Fruit fly (Drosophila melanogaster) whole organism, embryonic: ENCODE measurements around the gene CG7483.

Source experiments
- ATbp ChIP-seq: fragments of 200-800 bp; sonication (Bioruptor generic); optimal IDR thresholded peaks from 2 replicates; lab custom pipeline; 2017; ENCODE audit warnings: missing biosample characterization, mild to moderate bottlenecking, missing genetic modification characterization, missing genetic modification reagents
- CG10543 ChIP-seq: fragments of 200-800 bp; sonication (Bioruptor generic); optimal IDR thresholded peaks from 3 replicates; lab custom pipeline; 2017; ENCODE audit warnings: missing biosample characterization, mild to moderate bottlenecking, missing genetic modification characterization, moderate library complexity
- CG10959 ChIP-seq: fragments of 200-800 bp; sonication (Bioruptor generic); IDR thresholded peaks from 2 replicates; pipeline ENCODE4 v1.3.6; 2022; ENCODE audit warnings: missing biosample characterization, missing genetic modification characterization
- CG11247 ChIP-seq: fragments of 200-800 bp; sonication (Bioruptor generic); IDR thresholded peaks from 2 replicates; pipeline ENCODE4 v1.3.6; 2022; ENCODE audit warnings: missing biosample characterization, missing genetic modification characterization
- CG13123 ChIP-seq: fragments of 200-800 bp; sonication (Bioruptor generic); optimal IDR thresholded peaks from 2 replicates; lab custom pipeline; 2016; ENCODE audit warnings: missing biosample characterization, missing genetic modification characterization
- CG13624 ChIP-seq: fragments of 200-800 bp; sonication (Bioruptor generic); optimal IDR thresholded peaks from 2 replicates; lab custom pipeline; 2016; ENCODE audit warnings: missing biosample characterization, missing genetic modification characterization
- CG15269 ChIP-seq: fragments of 200-800 bp; sonication (Bioruptor generic); optimal IDR thresholded peaks from 2 replicates; lab custom pipeline; 2018; ENCODE audit warnings: missing biosample characterization, mild to moderate bottlenecking, missing genetic modification characterization, moderate library complexity
- CG1603 ChIP-seq: fragments of 200-800 bp; sonication (Bioruptor generic); optimal IDR thresholded peaks from 2 replicates; lab custom pipeline; 2019; ENCODE audit warnings: missing biosample characterization, mild to moderate bottlenecking, missing genetic modification characterization, moderate library complexity
- CG1647 ChIP-seq: fragments of 200-800 bp; sonication (Bioruptor generic); optimal IDR thresholded peaks from 3 replicates; lab custom pipeline; 2016; ENCODE audit warnings: missing biosample characterization, missing genetic modification characterization
- CG16863 ChIP-seq: fragments of 200-800 bp; sonication (Bioruptor generic); optimal IDR thresholded peaks from 3 replicates; lab custom pipeline; 2016; ENCODE audit warnings: missing biosample characterization, missing genetic modification characterization
- CG18011 ChIP-seq: fragments of 200-800 bp; sonication (Bioruptor generic); optimal IDR thresholded peaks from 2 replicates; lab custom pipeline; 2017; ENCODE audit warnings: missing biosample characterization, missing genetic modification characterization, mild to moderate bottlenecking, moderate library complexity, missing genotype
- CG2678 ChIP-seq: fragments of 200-800 bp; sonication (Bioruptor generic); optimal IDR thresholded peaks from 3 replicates; lab custom pipeline; 2019; ENCODE audit warnings: missing biosample characterization, mild to moderate bottlenecking, missing genetic modification characterization, moderate library complexity
- CG34376 ChIP-seq: fragments of 200-800 bp; sonication (Bioruptor generic); optimal IDR thresholded peaks from 2 replicates; lab custom pipeline; 2018; ENCODE audit warnings: missing biosample characterization, mild to moderate bottlenecking, missing genetic modification characterization
- CG3726 ChIP-seq: fragments of 200-800 bp; sonication (Bioruptor generic); IDR thresholded peaks from 3 replicates; pipeline ENCODE4, ENCODE4 v1.3.6; 2022; ENCODE audit warnings: missing biosample characterization, missing genetic modification characterization
- CG3995 ChIP-seq: fragments of 200-800 bp; sonication (Bioruptor generic); optimal IDR thresholded peaks from 3 replicates; lab custom pipeline; 2016; ENCODE audit warnings: missing biosample characterization, missing genetic modification characterization
- CG4282 ChIP-seq: fragments of 200-800 bp; sonication (Bioruptor generic); optimal IDR thresholded peaks from 2 replicates; lab custom pipeline; 2016; ENCODE audit warnings: missing biosample characterization, missing genetic modification characterization
- CG7271 ChIP-seq: fragments of 200-800 bp; sonication (Bioruptor generic); optimal IDR thresholded peaks from 2 replicates; lab custom pipeline; 2018; ENCODE audit warnings: missing biosample characterization, mild to moderate bottlenecking, missing genetic modification characterization, moderate library complexity
- CG7786 ChIP-seq: fragments of 200-800 bp; sonication (Bioruptor generic); optimal IDR thresholded peaks from 2 replicates; lab custom pipeline; 2016; ENCODE audit warnings: missing biosample characterization, missing genetic modification characterization
- CG8388 ChIP-seq: fragments of 200-800 bp; sonication (Bioruptor generic); optimal IDR thresholded peaks from 2 replicates; lab custom pipeline; 2019; ENCODE audit warnings: missing biosample characterization, mild to moderate bottlenecking, missing genetic modification characterization, moderate library complexity
- CG8478 ChIP-seq: fragments of >200 bp; optimal IDR thresholded peaks from 2 replicates; lab custom pipeline; 2018
- CG9215 ChIP-seq: fragments of 200-800 bp; sonication (Bioruptor generic); IDR thresholded peaks from 2 replicates; pipeline ENCODE4 v1.3.6; 2022; ENCODE audit warnings: missing biosample characterization, missing genetic modification characterization
- CoRest ChIP-seq: fragments of 200-800 bp; sonication (Bioruptor generic); optimal IDR thresholded peaks from 3 replicates; lab custom pipeline; 2018; ENCODE audit warnings: missing biosample characterization, mild to moderate bottlenecking, missing genetic modification characterization, moderate library complexity
- Dbx ChIP-seq: fragments of 200-800 bp; sonication (Bioruptor generic); IDR thresholded peaks from 3 replicates; pipeline ENCODE4 v1.3.6; 2022; ENCODE audit warnings: missing biosample characterization, missing genetic modification characterization
- Dek ChIP-seq: fragments of 200-800 bp; sonication (Bioruptor generic); optimal IDR thresholded peaks from 3 replicates; lab custom pipeline; 2019; ENCODE audit warnings: missing biosample characterization, mild to moderate bottlenecking, missing genetic modification characterization, moderate library complexity
- E2f1 ChIP-seq: fragments of 200-800 bp; sonication (Bioruptor generic); IDR thresholded peaks from 2 replicates; pipeline ENCODE4 v1.3.6; 2022; ENCODE audit warnings: missing biosample characterization, missing genetic modification characterization
- Fer2 ChIP-seq: fragments of 200-800 bp; sonication (Bioruptor generic); optimal IDR thresholded peaks from 2 replicates; lab custom pipeline; 2018; ENCODE audit warnings: missing biosample characterization, mild to moderate bottlenecking, missing genetic modification characterization, moderate library complexity
- HmgD ChIP-seq: fragments of 200-800 bp; sonication (Bioruptor generic); optimal IDR thresholded peaks from 3 replicates; lab custom pipeline; 2016; ENCODE audit warnings: missing biosample characterization, missing genetic modification characterization
- HmgZ ChIP-seq: fragments of 200-800 bp; sonication (Bioruptor generic); optimal IDR thresholded peaks from 2 replicates; lab custom pipeline; 2018; ENCODE audit warnings: missing biosample characterization, mild to moderate bottlenecking, missing genetic modification characterization
- MTF-1 ChIP-seq: fragments of 200-800 bp; sonication (Bioruptor generic); optimal IDR thresholded peaks from 2 replicates; lab custom pipeline; 2018; ENCODE audit warnings: missing biosample characterization, mild to moderate bottlenecking, missing genetic modification characterization, borderline replicate concordance
- Opbp ChIP-seq: fragments of 200-800 bp; sonication (Bioruptor generic); IDR thresholded peaks from 3 replicates; pipeline ENCODE4 v1.3.6; 2022; ENCODE audit warnings: missing biosample characterization, missing genetic modification characterization; ENCODE audit not compliant: partially characterized antibody
- Sin3A ChIP-seq: fragments of >200 bp; optimal IDR thresholded peaks from 2 replicates; lab custom pipeline; 2018
- bowl ChIP-seq: fragments of 200-800 bp; sonication (Bioruptor generic); IDR thresholded peaks from 2 replicates; pipeline ENCODE4 v1.3.6; 2022; ENCODE audit warnings: missing biosample characterization, missing genetic modification characterization
- chinmo ChIP-seq: fragments of 200-800 bp; sonication (Bioruptor generic); IDR thresholded peaks from 4 replicates; pipeline ENCODE4 v1.3.6; 2022; ENCODE audit warnings: missing biosample characterization, missing genetic modification characterization; ENCODE audit not compliant: partially characterized antibody
- crc ChIP-seq: fragments of 200-800 bp; sonication (Bioruptor generic); optimal IDR thresholded peaks from 2 replicates; lab custom pipeline; 2016; ENCODE audit warnings: missing biosample characterization, missing genetic modification characterization
- en ChIP-seq: fragments of 200-800 bp; sonication (Bioruptor generic); optimal IDR thresholded peaks from 2 replicates; lab custom pipeline; 2016; ENCODE audit warnings: missing biosample characterization, missing genetic modification characterization
- esg ChIP-seq: fragments of 200-800 bp; sonication (Bioruptor generic); conservative IDR thresholded peaks from 2 replicates; pipeline ENCODE4 v1.3.6; 2022; ENCODE audit warnings: missing biosample characterization, missing genetic modification characterization
- eyg ChIP-seq: fragments of 200-800 bp; sonication (Bioruptor generic); optimal IDR thresholded peaks from 3 replicates; lab custom pipeline; 2016; ENCODE audit warnings: missing biosample characterization, missing genetic modification characterization
- fu2 ChIP-seq: fragments of 200-800 bp; sonication (Bioruptor generic); optimal IDR thresholded peaks from 2 replicates; lab custom pipeline; 2016; ENCODE audit warnings: missing biosample characterization, missing genetic modification characterization
- ind ChIP-seq: fragments of 200-800 bp; sonication (Bioruptor generic); optimal IDR thresholded peaks from 3 replicates; lab custom pipeline; 2016; ENCODE audit warnings: missing biosample characterization, missing genetic modification characterization
- knrl ChIP-seq: fragments of 200-800 bp; sonication (Bioruptor generic); IDR thresholded peaks from 3 replicates; pipeline ENCODE4 v1.3.6; 2022; ENCODE audit warnings: missing biosample characterization, missing genetic modification characterization; ENCODE audit not compliant: partially characterized antibody
- lbe ChIP-seq: fragments of 200-800 bp; sonication (Bioruptor generic); optimal IDR thresholded peaks from 2 replicates; lab custom pipeline; 2016; ENCODE audit warnings: missing biosample characterization, mild to moderate bottlenecking, missing genetic modification characterization
- lola ChIP-seq, 3 experiments: fragments of >200 bp in 2 of 3; fragments of 200-800 bp in 1 of 3; sonication (Bioruptor generic) in 1 of 3; optimal IDR thresholded peaks; 2 replicates each; lab custom pipeline; 2017 to 2019; ENCODE audit warnings: missing biosample characterization in 3 of 3, missing genetic modification characterization in 3 of 3, mild to moderate bottlenecking in 1 of 3, moderate library complexity in 1 of 3
- nau ChIP-seq: fragments of 200-800 bp; sonication (Bioruptor generic); optimal IDR thresholded peaks from 3 replicates; lab custom pipeline; 2017; ENCODE audit warnings: missing biosample characterization, mild to moderate bottlenecking, missing genetic modification characterization, missing genetic modification reagents
- prd ChIP-seq, 3 experiments: fragments of >200 bp in 2 of 3; fragments of 200-800 bp in 1 of 3; sonication (Bioruptor generic) in 1 of 3; optimal IDR thresholded peaks in 2 of 3; IDR thresholded peaks in 1 of 3; 2 replicates in 2 of 3; 3 replicates in 1 of 3; pipeline versions ENCODE4 v1.3.6 to Lab custom; 2017 to 2022; ENCODE audit warnings: missing biosample characterization in 1 of 3, missing genetic modification characterization in 1 of 3
- row ChIP-seq: fragments of 200-800 bp; sonication (Bioruptor generic); IDR thresholded peaks from 3 replicates; pipeline ENCODE4 v1.3.6; 2022; ENCODE audit warnings: missing biosample characterization, missing genetic modification characterization
- sima ChIP-seq: fragments of 200-800 bp; sonication (Bioruptor generic); optimal IDR thresholded peaks from 2 replicates; lab custom pipeline; 2016; ENCODE audit warnings: missing biosample characterization, missing genetic modification characterization
- sisA ChIP-seq: fragments of 200-800 bp; sonication (Bioruptor generic); IDR thresholded peaks from 2 replicates; pipeline ENCODE4 v1.3.6; 2022; ENCODE audit warnings: missing biosample characterization, missing genetic modification characterization
- sr ChIP-seq: fragments of 200-800 bp; sonication (Bioruptor generic); IDR thresholded peaks from 3 replicates; pipeline ENCODE4 v1.3.6; 2022; ENCODE audit warnings: missing biosample characterization, missing genetic modification characterization
- tna ChIP-seq: fragments of 200-800 bp; sonication (Bioruptor generic); IDR thresholded peaks from 2 replicates; pipeline ENCODE4 v1.3.6; 2022; ENCODE audit warnings: missing biosample characterization, missing genetic modification characterization; ENCODE audit not compliant: partially characterized antibody
- unpg ChIP-seq: fragments of 200-800 bp; sonication (Bioruptor generic); optimal IDR thresholded peaks from 3 replicates; lab custom pipeline; 2018; ENCODE audit warnings: missing biosample characterization, mild to moderate bottlenecking, missing genetic modification characterization, moderate library complexity

Gene CG7483

DNA sequence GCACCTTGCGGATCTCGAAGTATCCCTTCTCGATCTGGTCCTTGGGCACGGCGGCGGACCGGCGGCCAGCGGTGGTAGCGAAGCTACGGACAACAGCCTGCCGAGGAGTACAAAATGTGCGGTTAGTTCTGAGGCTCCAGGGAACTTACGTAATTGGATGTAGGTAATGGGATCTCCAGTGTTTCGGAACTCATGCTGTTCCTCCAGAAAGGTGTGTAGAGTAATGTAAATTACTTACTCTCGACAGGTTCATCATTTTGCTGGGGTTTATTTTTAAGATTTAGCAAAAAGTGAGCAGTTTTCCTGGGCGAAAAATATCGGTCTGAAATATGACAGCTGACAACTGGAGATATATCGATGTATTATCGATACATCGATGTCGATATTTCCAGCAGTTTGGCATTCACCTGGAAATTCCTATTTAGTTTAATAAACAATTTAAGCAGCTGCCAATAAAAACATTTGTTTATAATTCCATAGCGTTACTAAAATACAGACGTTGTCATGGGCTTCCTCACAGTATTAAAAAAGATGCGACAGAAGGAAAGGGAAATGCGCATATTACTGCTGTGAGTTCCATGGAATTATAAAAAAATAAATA lies 27.8 kb downstream of the CG7483 start, which contains the start of the genes COX7A and Arl2 (continued):
- TF ChIP-seq crc (no peak), unpg (no peak), CG18011 (no peak), sima (GFP tag; lab: Kevin White, UChicago) (no peak), CG10959 (no peak), CG8388 (GFP tag; lab: Kevin White, UChicago) (no peak), CG7786 (GFP tag; lab: Kevin White, UChicago) (no peak), CG15269 (no peak), ind (no peak), sisA (no peak), bowl (GFP tag; lab: Robert Waterston, UW) (no peak), ATbp (GFP tag; lab: Kevin White, UChicago) (no peak), HmgZ (tag; lab: Kevin White, UChicago) (peak; percentile 65), lola (GFP tag; optimal IDR thresholded peaks at IDR 0.05; lab: Kevin White, UChicago) (no peak), Sin3A (lab: Kevin White, UChicago) (peak; percentile 30), CG1603 (tag; lab: Kevin White, UChicago) (peak; percentile 56), en (GFP tag; lab: Kevin White, UChicago) (no peak), sr (GFP tag; lab: Robert Waterston, UW) (no peak), CG9215 (GFP tag; lab: Robert Waterston, UW) (no peak), CG4282 (no peak), CG13624 (GFP tag; lab: Kevin White, UChicago) (no peak), HmgD (no peak), CG34376 (GFP tag; lab: Kevin White, UChicago) (no peak), CG1647 (GFP tag; lab: Kevin White, UChicago) (no peak), CG13123 (GFP tag; lab: Kevin White, UChicago) (no peak), fu2 (GFP tag; lab: Kevin White, UChicago) (no peak), MTF-1 (GFP tag; lab: Kevin White, UChicago) (no peak), Dek (tag; lab: Kevin White, UChicago) (no peak), Opbp (GFP tag; lab: Robert Waterston, UW) (peak; percentile 98), eyg (no peak), row (GFP tag; lab: Robert Waterston, UW) (peak; percentile 43; the same call in 2 of the 3 replicates), nau (GFP tag; lab: Kevin White, UChicago) (no peak), CG16863 (GFP tag; lab: Kevin White, UChicago) (no peak), CoRest (tag; lab: Kevin White, UChicago) (no peak), CG3726 (GFP tag; lab: Robert Waterston, UW) (no peak), CG11247 (GFP tag; lab: Robert Waterston, UW) (no peak), CG2678 (tag; lab: Kevin White, UChicago) (no peak), CG8478 (no peak), knrl (GFP tag; lab: Robert Waterston, UW) (peak; percentile 92), CG7271 (tag; lab: Kevin White, UChicago) (no peak), tna (GFP tag; lab: Robert Waterston, UW) (peak; percentile 91), E2f1 (GFP tag; lab: Robert Waterston, UW) (0 out of 2 replicates have a peak, but pooled peaks have one; percentile 17), esg (GFP tag; lab: Robert Waterston, UW) (no peak), prd (optimal IDR thresholded peaks at IDR 0.05; lab: Kevin White, UChicago) (no peak), prd (GFP tag; IDR thresholded peaks at IDR 0.05; lab: Robert Waterston, UW) (no peak), CG10543 (no peak), lbe (GFP tag; lab: Kevin White, UChicago) (no peak), Dbx (GFP tag; lab: Robert Waterston, UW) (no peak), CG3995 (GFP tag; lab: Kevin White, UChicago) (peak; percentile 18), Fer2 (tag; lab: Kevin White, UChicago) (no peak), chinmo (GFP tag; lab: Robert Waterston, UW) (peak; percentile 83; the same call in 3 of the 4 replicates)
